Worm (Caenorhabditis elegans) whole organism, late embryonic: ENCODE results near the gene F21F8.5.
A peak's percentile ranks its signal among the peaks of the same experiment; 100 is the strongest.
"Not testable (repeated sequence)": the region's sequence is repeated elsewhere in the genome, so short reads cannot be mapped to it uniquely, and the experiment has no call there.

Experiments used
- C38D4.7 ChIP-seq: fragments of 200-800 bp; sonication (Bioruptor generic); optimal IDR thresholded peaks from 2 replicates; lab custom pipeline; 2018; ENCODE audit warnings: mild to moderate bottlenecking, missing genetic modification characterization, moderate library complexity, missing compliant biosample characterization
- F13H6.1 ChIP-seq: sonication (generic microtip); optimal IDR thresholded peaks from 2 replicates; lab custom pipeline; 2016; ENCODE audit warnings: missing genetic modification characterization, missing compliant biosample characterization
- K09A11.1 ChIP-seq: sonication (generic microtip); optimal IDR thresholded peaks from 2 replicates; lab custom pipeline; 2017; ENCODE audit warnings: antibody characterized with exemption, mild to moderate bottlenecking, missing genetic modification characterization, missing compliant biosample characterization; ENCODE audit not compliant: insufficient read depth
- Y22D7AL.16 ChIP-seq: sonication (generic microtip); optimal IDR thresholded peaks from 2 replicates; lab custom pipeline; 2016; ENCODE audit warnings: missing genetic modification characterization, missing compliant biosample characterization
- ahr-1 ChIP-seq: sonication (generic microtip); optimal IDR thresholded peaks from 2 replicates; lab custom pipeline; 2016; ENCODE audit warnings: missing genetic modification characterization, missing compliant biosample characterization
- ceh-18 ChIP-seq: sonication (generic microtip); optimal IDR thresholded peaks from 2 replicates; lab custom pipeline; 2016; ENCODE audit warnings: missing genetic modification characterization, missing compliant biosample characterization
- ceh-22 ChIP-seq: sonication (generic microtip); optimal IDR thresholded peaks from 2 replicates; lab custom pipeline; 2017; ENCODE audit warnings: missing biosample characterization, missing genetic modification characterization
- ceh-24 ChIP-seq: sonication (generic microtip); optimal IDR thresholded peaks from 2 replicates; lab custom pipeline; 2016; ENCODE audit warnings: mild to moderate bottlenecking, missing genetic modification characterization, missing compliant biosample characterization
- ceh-30 ChIP-seq: fragments of 150-350 bp; optimal IDR thresholded peaks from 2 replicates; lab custom pipeline; 2014; ENCODE audit warnings: missing biosample characterization, missing genetic modification characterization
- ceh-34 ChIP-seq: sonication (generic microtip); optimal IDR thresholded peaks from 2 replicates; lab custom pipeline; 2016; ENCODE audit warnings: mild to moderate bottlenecking, missing genetic modification characterization, missing compliant biosample characterization
- ceh-45 ChIP-seq: fragments of 200-800 bp; sonication (Bioruptor generic); IDR thresholded peaks from 2 replicates; pipeline ENCODE4 v1.3.6; 2022; ENCODE audit warnings: missing genetic modification reagents, missing genetic modification characterization, missing compliant biosample characterization
- ceh-9 ChIP-seq: sonication (generic microtip); optimal IDR thresholded peaks from 2 replicates; lab custom pipeline; 2016; ENCODE audit warnings: mild to moderate bottlenecking, missing genetic modification characterization, inconsistent platforms, missing compliant biosample characterization
- che-1 ChIP-seq: sonication (generic microtip); optimal IDR thresholded peaks from 2 replicates; lab custom pipeline; 2016; ENCODE audit warnings: mild to moderate bottlenecking, missing genetic modification characterization, missing compliant biosample characterization
- dve-1 ChIP-seq: sonication (generic microtip); optimal IDR thresholded peaks from 2 replicates; lab custom pipeline; 2017; ENCODE audit warnings: antibody characterized with exemption, mild to moderate bottlenecking, missing genetic modification characterization, missing compliant biosample characterization
- ets-4 ChIP-seq: sonication (generic microtip); optimal IDR thresholded peaks from 2 replicates; lab custom pipeline; 2016; ENCODE audit warnings: missing genetic modification characterization, missing compliant biosample characterization
- fax-1 ChIP-seq: sonication (generic microtip); optimal IDR thresholded peaks from 2 replicates; lab custom pipeline; 2016; ENCODE audit warnings: missing genotype, missing genetic modification characterization, missing compliant biosample characterization
- fkh-6 ChIP-seq: sonication (generic microtip); optimal IDR thresholded peaks from 2 replicates; lab custom pipeline; 2016; ENCODE audit warnings: missing genetic modification characterization, missing compliant biosample characterization
- gmeb-2 ChIP-seq: sonication (generic microtip); optimal IDR thresholded peaks from 2 replicates; lab custom pipeline; 2016; ENCODE audit warnings: missing genetic modification characterization, inconsistent platforms, missing compliant biosample characterization
- hlh-13 ChIP-seq: fragments of 200-800 bp; sonication (Bioruptor generic); optimal IDR thresholded peaks from 2 replicates; lab custom pipeline; 2018; ENCODE audit warnings: mild to moderate bottlenecking, missing genetic modification characterization, missing compliant biosample characterization
- hlh-6 ChIP-seq: sonication (generic microtip); optimal IDR thresholded peaks from 2 replicates; lab custom pipeline; 2016; ENCODE audit warnings: missing genotype, missing genetic modification characterization, missing compliant biosample characterization
- lim-6 ChIP-seq: sonication (generic microtip); optimal IDR thresholded peaks from 2 replicates; lab custom pipeline; 2016; ENCODE audit warnings: missing genetic modification characterization, missing compliant biosample characterization
- madf-2 ChIP-seq: sonication (generic microtip); optimal IDR thresholded peaks from 2 replicates; lab custom pipeline; 2017; ENCODE audit warnings: missing genetic modification characterization, missing compliant biosample characterization
- mec-3 ChIP-seq: sonication (generic microtip); optimal IDR thresholded peaks from 2 replicates; lab custom pipeline; 2016; ENCODE audit warnings: borderline replicate concordance, missing genetic modification characterization, missing compliant biosample characterization
- nfya-1 ChIP-seq: sonication (generic microtip); optimal IDR thresholded peaks from 2 replicates; lab custom pipeline; 2017; ENCODE audit warnings: missing genetic modification characterization, mild to moderate bottlenecking, missing compliant biosample characterization, antibody characterized with exemption, moderate library complexity
- nhr-232 ChIP-seq: sonication (generic microtip); optimal IDR thresholded peaks from 2 replicates; lab custom pipeline; 2016; ENCODE audit warnings: missing genetic modification characterization, missing compliant biosample characterization
- npax-4 ChIP-seq: sonication (generic microtip); optimal IDR thresholded peaks from 2 replicates; lab custom pipeline; 2016; ENCODE audit warnings: missing genetic modification characterization, missing compliant biosample characterization
- odd-2 ChIP-seq: sonication (generic microtip); optimal IDR thresholded peaks from 2 replicates; lab custom pipeline; 2017; ENCODE audit warnings: antibody characterized with exemption, mild to moderate bottlenecking, missing genetic modification characterization, missing compliant biosample characterization
- pag-3 ChIP-seq: sonication (generic microtip); optimal IDR thresholded peaks from 2 replicates; lab custom pipeline; 2016; ENCODE audit warnings: missing compliant biosample characterization, missing genetic modification characterization, borderline replicate concordance
- pat-9 ChIP-seq: fragments of 200-800 bp; sonication (Bioruptor generic); optimal IDR thresholded peaks from 2 replicates; lab custom pipeline; 2018; ENCODE audit warnings: mild to moderate bottlenecking, missing genetic modification characterization, moderate library complexity, missing compliant biosample characterization
- pax-1 ChIP-seq: fragments of 150-350 bp; optimal IDR thresholded peaks from 2 replicates; lab custom pipeline; 2014; ENCODE audit warnings: missing biosample characterization, missing genetic modification characterization
- pha-4 ChIP-seq: fragments of 150-350 bp; optimal IDR thresholded peaks from 2 replicates; lab custom pipeline; 2018; ENCODE audit warnings: missing biosample characterization, missing genetic modification reagents, missing genetic modification characterization
- ref-2 ChIP-seq: sonication (generic microtip); optimal IDR thresholded peaks from 2 replicates; lab custom pipeline; 2016; ENCODE audit warnings: missing genetic modification characterization, missing compliant biosample characterization
- sox-2 ChIP-seq: fragments of 200-800 bp; sonication (Bioruptor generic); IDR thresholded peaks from 2 replicates; pipeline ENCODE4 v1.3.6; 2022; ENCODE audit warnings: missing genetic modification reagents, missing genetic modification characterization, missing compliant biosample characterization
- syd-9 ChIP-seq: sonication (generic microtip); optimal IDR thresholded peaks from 2 replicates; lab custom pipeline; 2016; ENCODE audit warnings: mild to moderate bottlenecking, missing genetic modification characterization, moderate library complexity, missing compliant biosample characterization
- ttx-3 ChIP-seq: sonication (generic microtip); optimal IDR thresholded peaks from 2 replicates; lab custom pipeline; 2016; ENCODE audit warnings: missing genetic modification reagents, missing genetic modification characterization, missing compliant biosample characterization
- unc-3 ChIP-seq, 2 experiments: fragments of 200-800 bp in 1 of 2; sonication (Bioruptor generic) in 1 of 2; sonication (generic microtip) in 1 of 2; conservative IDR thresholded peaks in 1 of 2; optimal IDR thresholded peaks in 1 of 2; 2 replicates each; pipeline versions ENCODE4 v1.3.6 to Lab custom; 2016 to 2022; ENCODE audit warnings: missing compliant biosample characterization in 2 of 2, missing genetic modification characterization in 2 of 2, missing genetic modification reagents in 1 of 2
- unc-42 ChIP-seq: sonication (generic microtip); optimal IDR thresholded peaks from 2 replicates; lab custom pipeline; 2016; ENCODE audit warnings: missing genotype, missing genetic modification characterization, missing compliant biosample characterization
- unc-55 ChIP-seq: sonication (generic microtip); optimal IDR thresholded peaks from 2 replicates; lab custom pipeline; 2017; ENCODE audit warnings: missing biosample characterization, missing genetic modification reagents, missing genetic modification characterization
- ztf-16 ChIP-seq: sonication (generic microtip); optimal IDR thresholded peaks from 2 replicates; lab custom pipeline; 2017; ENCODE audit warnings: missing genetic modification characterization, missing compliant biosample characterization

F21F8.5 gene

ce11 chrV:8266232-8266631, at the start of gene F21F8.5:
Gene F21F8.5, minus strand, starts transcription at chrV:8266332.
- TF ChIP-seq hlh-13 = no peak
- no peak for TF ChIP-seq syd-9 (tag; lab: Kevin White, UChicago)
- TF ChIP-seq ttx-3 (tag; lab: Kevin White, UChicago) = no peak
- no peak for TF ChIP-seq ztf-16 (tag; lab: Kevin White, UChicago)
- TF ChIP-seq npax-4 (tag; lab: Kevin White, UChicago) = no peak
- no peak for TF ChIP-seq ceh-45 (GFP tag; lab: Robert Waterston, UW)
- no peak for TF ChIP-seq K09A11.1

- TF ChIP-seq ceh-45 (GFP tag; lab: Robert Waterston, UW) = peak; percentile 58
- 0 out of 2 replicates have a peak, but pooled peaks have one; percentile 25 for TF ChIP-seq unc-3 (GFP tag; conservative IDR thresholded peaks at IDR 0.05; lab: Robert Waterston, UW)
- not testable (repeated sequence) for TF ChIP-seq unc-3 (tag; optimal IDR thresholded peaks at IDR 0.05; lab: Kevin White, UChicago)
Observed at ce11 chrV:8314782-8315181, 48.6 kb upstream of the F21F8.5 start.

- TF ChIP-seq unc-55 (no peak), ceh-22 (tag; lab: Kevin White, UChicago) (no peak), ceh-45 (GFP tag; lab: Robert Waterston, UW) (no peak), pha-4 (tag; lab: Kevin White, UChicago) (no peak), pax-1 (tag; lab: Kevin White, UChicago) (no peak), lim-6 (tag; lab: Kevin White, UChicago) (no peak), che-1 (tag; lab: Kevin White, UChicago) (no peak), F13H6.1 (tag; lab: Kevin White, UChicago) (no peak), fax-1 (tag; lab: Kevin White, UChicago) (no peak), unc-3 (GFP tag; conservative IDR thresholded peaks at IDR 0.05; lab: Robert Waterston, UW) (no peak), unc-3 (tag; optimal IDR thresholded peaks at IDR 0.05; lab: Kevin White, UChicago) (no peak), K09A11.1 (no peak), C38D4.7 (GFP tag; lab: Kevin White, UChicago) (no peak), syd-9 (tag; lab: Kevin White, UChicago) (no peak), gmeb-2 (tag; lab: Kevin White, UChicago) (no peak), Y22D7AL.16 (tag; lab: Kevin White, UChicago) (no peak)
Observed at ce11 chrV:8311210-8311609, 45.1 kb upstream of the F21F8.5 start, which contains the start of gene W02D7.12. Gene W02D7.12, plus strand, starts transcription at chrV:8311510.

- no peak for TF ChIP-seq ceh-30 (tag; lab: Kevin White, UChicago)
- no peak for TF ChIP-seq fkh-6
- no peak for TF ChIP-seq ets-4
- no peak for TF ChIP-seq mec-3 (tag; lab: Kevin White, UChicago)
- no peak for TF ChIP-seq pag-3 (tag; lab: Kevin White, UChicago)
- no peak for TF ChIP-seq pat-9 (tag; lab: Kevin White, UChicago)
- no peak for TF ChIP-seq ceh-9 (tag; lab: Kevin White, UChicago)
- no peak for TF ChIP-seq ceh-18 (tag; lab: Kevin White, UChicago)
- no peak for TF ChIP-seq F13H6.1 (tag; lab: Kevin White, UChicago)
- TF ChIP-seq sox-2 (GFP tag; lab: Robert Waterston, UW) = no peak
- TF ChIP-seq ceh-24 (tag; lab: Kevin White, UChicago) = no peak
- no peak for TF ChIP-seq ahr-1 (tag; lab: Kevin White, UChicago)
Observed at ce11 chrV:8307681-8308080, 41.5 kb upstream of the F21F8.5 start, which contains the start of gene clec-218. Gene clec-218, plus strand, starts transcription at chrV:8307942.

ce11 chrV:8307013-8307412, 40.9 kb upstream of the F21F8.5 start:
- TF ChIP-seq hlh-13 (no peak), ceh-34 (no peak), ztf-16 (tag; lab: Kevin White, UChicago) (no peak), nhr-232 (tag; lab: Kevin White, UChicago) (no peak), Y22D7AL.16 (tag; lab: Kevin White, UChicago) (no peak), dve-1 (tag; lab: Kevin White, UChicago) (no peak), madf-2 (tag; lab: Kevin White, UChicago) (no peak), syd-9 (tag; lab: Kevin White, UChicago) (no peak), odd-2 (no peak), ceh-45 (GFP tag; lab: Robert Waterston, UW) (no peak), nfya-1 (tag; lab: Kevin White, UChicago) (no peak), hlh-6 (tag; lab: Kevin White, UChicago) (no peak), ceh-22 (tag; lab: Kevin White, UChicago) (no peak), unc-42 (tag; lab: Kevin White, UChicago) (no peak), ref-2 (tag; lab: Kevin White, UChicago) (no peak)
